Worm (Caenorhabditis elegans): ENCODE measurements around the gene fbxb-10.
A peak's percentile ranks its signal among the peaks of the same experiment; 100 is the strongest.
"Not testable (repeated sequence)": the region's sequence is repeated elsewhere in the genome, so short reads cannot be mapped to it uniquely, and the experiment has no call there.

fbxb-10 gene

DNA sequence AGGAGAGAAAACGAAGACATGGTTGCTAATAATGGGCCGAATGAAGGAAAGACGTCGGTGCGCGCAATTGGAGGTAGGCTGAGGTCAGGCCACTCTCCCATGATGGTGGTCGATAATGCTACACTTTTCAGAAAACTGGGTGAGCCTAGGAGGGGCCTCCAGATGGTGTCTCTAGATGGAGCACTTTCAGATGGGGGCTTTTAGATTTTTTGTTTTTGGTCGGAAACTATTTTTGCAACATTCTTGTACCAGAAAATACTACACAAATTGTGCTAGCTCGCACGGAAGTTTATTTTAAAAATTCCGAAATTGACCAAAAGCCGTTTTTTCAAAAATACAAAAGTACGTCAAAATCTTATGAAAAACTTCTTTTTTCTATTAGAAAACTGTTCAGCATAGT lies at the start of gene fbxb-10:
Gene fbxb-10, minus strand, starts transcription at position 101 of the 400 bp plus-strand sequence.
- TF ChIP-seq mef-2 (tag; optimal IDR thresholded peaks at IDR 0.05) (no peak), ztf-4 (tag; optimal IDR thresholded peaks at IDR 0.05) (no peak), ets-5 (GFP tag; IDR thresholded peaks at IDR 0.05) (no peak), nhr-77 (tag; optimal IDR thresholded peaks at IDR 0.05) (no peak), C34B4.2 (tag; optimal IDR thresholded peaks at IDR 0.05) (no peak), nhr-11 (tag; optimal IDR thresholded peaks at IDR 0.05) (no peak)

DNA sequence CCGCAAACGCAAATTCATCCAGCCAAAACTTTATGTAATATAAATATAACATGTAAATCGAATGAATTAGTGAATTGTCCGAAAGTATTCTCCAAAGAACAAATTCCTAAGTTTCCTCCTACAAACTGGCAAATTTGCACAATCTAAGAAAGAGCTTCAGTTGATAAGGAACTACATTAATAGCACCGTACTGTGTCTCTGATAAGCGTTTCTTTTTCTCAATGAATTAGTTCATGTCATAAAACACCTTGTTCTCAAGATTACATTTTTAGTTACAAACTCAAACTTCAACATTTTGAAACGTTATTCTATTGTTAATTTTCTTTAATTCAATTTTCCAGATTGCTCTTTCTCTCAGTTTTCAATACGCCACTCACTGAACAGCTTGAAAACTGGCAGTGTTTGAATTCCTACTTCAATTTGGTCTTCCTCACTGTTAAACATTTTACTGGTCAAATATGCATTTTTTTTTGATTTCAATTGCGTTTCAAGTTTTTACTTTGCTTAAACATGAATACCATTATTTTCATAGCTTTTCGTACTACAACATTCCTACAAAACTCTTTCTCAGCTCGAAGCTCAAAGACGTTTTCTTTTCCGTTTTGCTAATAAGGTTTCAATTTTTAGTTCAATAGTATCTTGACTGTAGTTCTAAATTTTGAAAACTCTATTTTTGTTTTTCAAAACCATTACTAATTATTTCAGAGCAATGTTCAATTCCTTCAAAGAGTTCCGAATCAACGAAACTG lies 47.7 kb upstream of the fbxb-10 start, which contains the start of gene math-15:
Gene math-15, plus strand, starts transcription at position 699 of the 749 bp plus-strand sequence.
- TF ChIP-seq C34B4.2 (tag; optimal IDR thresholded peaks at IDR 0.05) = no peak
- TF ChIP-seq nhr-84 (tag; optimal IDR thresholded peaks at IDR 0.05) = no peak
- TF ChIP-seq elt-2 (tag; optimal IDR thresholded peaks at IDR 0.05) = peak; percentile 59
- TF ChIP-seq nhr-77 (tag; optimal IDR thresholded peaks at IDR 0.05) = no peak
- no peak for TF ChIP-seq efl-1 (optimal IDR thresholded peaks at IDR 0.05)
- TF ChIP-seq efl-1 (GFP tag; optimal IDR thresholded peaks at IDR 0.05 in 1 of 2) = peak in 1 of 2 experiments; percentile 79
- TF ChIP-seq unc-98 (GFP tag; IDR thresholded peaks at IDR 0.05) = no peak
- no peak for TF ChIP-seq hlh-17 (GFP tag; optimal IDR thresholded peaks at IDR 0.05; ENCODE audit: borderline replicate concordance)
- no peak for TF ChIP-seq mef-2 (tag; optimal IDR thresholded peaks at IDR 0.05)

DNA sequence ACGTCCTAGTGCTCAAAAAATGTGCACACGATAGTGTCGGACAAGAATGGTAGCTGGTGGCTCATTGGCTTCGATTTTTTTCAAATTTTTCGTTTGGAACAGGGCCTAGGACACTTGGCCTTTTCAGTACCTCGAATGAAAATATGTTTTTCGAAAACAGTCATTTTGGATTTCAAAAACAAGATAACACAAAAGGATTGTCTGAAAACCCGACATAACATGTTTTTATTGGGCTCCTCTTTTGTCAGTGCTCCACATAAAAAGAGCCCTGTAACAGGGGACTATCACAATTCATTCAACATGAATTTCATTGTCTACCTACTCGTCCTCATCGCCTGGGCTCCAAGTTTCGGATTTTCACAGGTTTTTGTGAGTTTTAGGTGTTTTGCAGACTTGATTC lies 46.1 kb upstream of the fbxb-10 start, which contains the start of gene C16C4.17:
Gene C16C4.17, plus strand, starts transcription at position 301 of the 400 bp plus-strand sequence.
- no peak for TF ChIP-seq nhr-76 (tag; optimal IDR thresholded peaks at IDR 0.05)
- TF ChIP-seq efl-1 (optimal IDR thresholded peaks at IDR 0.05) = no peak
- peak in 1 of 2 experiments; percentile 32 for TF ChIP-seq efl-1 (GFP tag; optimal IDR thresholded peaks at IDR 0.05 in 1 of 2)

DNA sequence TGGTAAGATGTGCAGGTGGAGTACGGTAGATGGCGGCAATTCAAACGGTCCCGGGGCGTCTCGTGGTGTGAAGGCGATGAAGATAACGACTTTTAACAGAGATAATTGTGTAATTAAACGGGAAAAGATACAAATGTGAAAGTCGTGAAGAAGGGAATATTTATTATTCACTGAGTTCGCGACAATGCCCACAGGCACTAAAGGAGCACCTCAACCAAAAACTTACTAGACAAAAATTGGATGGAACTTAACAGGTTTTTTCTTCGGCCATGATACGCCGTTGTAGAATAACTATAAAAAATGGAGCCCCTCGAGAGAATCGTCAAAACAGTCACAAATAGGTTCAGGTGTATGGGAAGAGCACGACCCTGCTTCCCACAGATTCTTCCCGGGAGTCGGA lies 44.1 kb upstream of the fbxb-10 start, which contains the start of gene fbxb-98:
Gene fbxb-98, plus strand, starts transcription at position 301 of the 400 bp plus-strand sequence.
- TF ChIP-seq rnt-1 (tag; optimal IDR thresholded peaks at IDR 0.05); zip-4 (GFP tag; optimal IDR thresholded peaks at IDR 0.05); egl-27 (tag; optimal IDR thresholded peaks at IDR 0.05): not testable (repeated sequence)

DNA sequence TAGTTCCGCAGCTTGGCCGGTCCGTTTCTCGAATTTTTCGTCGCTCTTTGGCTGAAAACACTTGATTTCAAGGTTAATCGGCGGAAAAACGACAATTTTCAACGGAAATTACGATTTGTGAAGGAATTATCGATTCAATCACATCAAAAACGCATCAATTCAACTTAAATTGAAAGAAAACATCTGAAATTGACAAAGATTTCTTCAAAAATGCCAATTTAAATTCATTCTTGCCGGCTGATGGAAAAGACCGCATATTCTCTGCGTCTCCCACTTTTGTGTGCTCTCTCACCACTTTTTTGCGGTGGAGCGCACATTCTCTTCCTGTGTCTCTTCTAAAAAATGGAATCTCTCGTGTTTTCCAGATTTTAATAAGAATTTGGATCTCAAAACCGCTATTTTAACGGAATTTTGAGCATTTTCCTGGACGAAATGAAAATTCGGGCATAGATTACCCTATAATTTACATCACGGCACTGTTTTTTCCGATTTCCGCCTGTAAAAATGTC lies 43.1 kb upstream of the fbxb-10 start, which contains the start of gene C16C4.18:
Gene C16C4.18, minus strand, starts transcription at position 51 of the 509 bp plus-strand sequence.
- TF ChIP-seq dpl-1 (GFP tag; optimal IDR thresholded peaks at IDR 0.05) = peak in 1 of 3 experiments; percentile 20
- peak; percentile 34 to 64 for TF ChIP-seq efl-1 (optimal IDR thresholded peaks at IDR 0.05)
- peak; percentile 38 to 91 for TF ChIP-seq efl-1 (GFP tag; optimal IDR thresholded peaks at IDR 0.05 in 1 of 2)

DNA sequence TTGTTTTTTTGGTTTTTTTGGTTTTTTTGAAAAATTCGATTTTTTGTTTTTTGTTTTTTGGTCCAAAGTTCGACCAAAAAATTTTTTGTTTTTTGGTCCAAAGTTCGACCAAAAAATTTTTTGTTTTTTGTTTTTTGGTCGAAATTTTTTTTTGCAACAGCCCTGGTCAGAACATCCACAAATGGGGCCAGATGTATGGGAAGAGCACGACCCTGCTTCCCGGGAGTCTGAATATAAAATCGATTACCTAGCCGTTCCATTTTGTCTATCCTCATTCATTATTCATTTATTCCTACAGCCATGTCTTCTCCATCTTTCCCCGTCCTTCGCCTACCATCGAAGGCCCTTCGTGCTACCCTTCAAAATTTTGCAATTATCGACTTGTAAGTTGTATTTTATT lies 35.9 kb upstream of the fbxb-10 start, which contains the start of gene fbxb-95:
Gene fbxb-95, plus strand, starts transcription at position 301 of the 400 bp plus-strand sequence.
- not testable (repeated sequence) for TF ChIP-seq xbp-1 (tag; optimal IDR thresholded peaks at IDR 0.05); ama-1 (optimal IDR thresholded peaks at IDR 0.05); ceh-63 (GFP tag; optimal IDR thresholded peaks at IDR 0.05)

DNA sequence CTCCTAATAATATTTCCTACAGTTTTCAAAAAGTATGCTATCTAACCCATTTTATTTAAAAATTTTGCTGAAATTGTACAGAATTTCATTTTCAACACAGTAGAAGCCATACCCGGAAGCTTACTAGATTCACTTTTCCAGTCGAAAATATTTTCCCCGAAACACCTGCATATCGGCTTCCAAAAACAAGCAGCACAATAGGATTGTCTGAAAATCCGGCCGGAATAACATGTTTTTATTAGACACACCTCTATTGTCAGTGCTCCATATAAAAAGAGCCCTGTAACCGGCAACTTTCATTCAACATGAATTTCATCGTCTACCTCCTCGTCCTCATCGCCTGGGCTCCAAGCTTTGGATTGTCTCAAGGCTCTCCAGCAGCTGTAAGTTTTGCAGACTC lies 34.3 kb upstream of the fbxb-10 start, which contains the start of gene C52E2.2:
Gene C52E2.2, plus strand, starts transcription at position 301 of the 400 bp plus-strand sequence.
- TF ChIP-seq ama-1 (optimal IDR thresholded peaks at IDR 0.05) (no peak), grh-1 (GFP tag; IDR thresholded peaks at IDR 0.05) (no peak), nhr-11 (tag; optimal IDR thresholded peaks at IDR 0.05) (no peak), zip-4 (GFP tag; optimal IDR thresholded peaks at IDR 0.05) (no peak), egl-13 (tag; optimal IDR thresholded peaks at IDR 0.05) (no peak), lin-15B (tag; optimal IDR thresholded peaks at IDR 0.05) (no peak), C16A3.4 (tag; optimal IDR thresholded peaks at IDR 0.05) (no peak), hlh-17 (GFP tag; optimal IDR thresholded peaks at IDR 0.05; ENCODE audit: borderline replicate concordance) (no peak)

DNA sequence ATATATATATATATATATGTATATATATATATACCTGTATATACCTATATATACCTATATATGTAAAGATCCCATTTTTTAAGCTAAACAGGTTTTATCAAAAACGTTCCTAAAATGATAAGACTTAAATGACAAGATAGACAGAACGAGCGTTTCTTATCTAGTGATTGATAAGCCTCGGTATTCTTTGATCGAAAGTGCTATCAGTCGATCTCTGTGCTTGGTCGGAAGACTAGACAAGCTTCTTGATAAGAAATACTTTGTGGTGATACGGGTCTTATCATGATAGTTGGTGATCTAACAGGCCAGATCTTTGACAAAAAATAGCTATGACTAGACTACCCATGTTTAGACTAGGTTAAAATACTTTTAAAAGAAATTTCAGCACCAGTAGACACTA lies 33.5 kb upstream of the fbxb-10 start:
- TF ChIP-seq lin-35 (GFP tag; optimal IDR thresholded peaks at IDR 0.05) (peak in 1 of 2 experiments; percentile 40), Y116A8C.19 (tag; optimal IDR thresholded peaks at IDR 0.05; ENCODE audit: borderline replicate concordance) (no peak), efl-1 (optimal IDR thresholded peaks at IDR 0.05) (no peak), efl-1 (GFP tag; optimal IDR thresholded peaks at IDR 0.05 in 1 of 2) (peak in 1 of 2 experiments; percentile 35), ztf-11 (tag; optimal IDR thresholded peaks at IDR 0.05) (no peak), fkh-4 (tag; optimal IDR thresholded peaks at IDR 0.05; ENCODE audit: borderline replicate concordance) (no peak), mab-9 (GFP tag; IDR thresholded peaks at IDR 0.05) (no peak), jun-1 (tag; optimal IDR thresholded peaks at IDR 0.05) (peak; percentile 92), C04F5.9 (tag; optimal IDR thresholded peaks at IDR 0.05) (no peak), ces-1 (GFP tag; optimal IDR thresholded peaks at IDR 0.05) (no peak), nhr-20 (tag; optimal IDR thresholded peaks at IDR 0.05) (peak; percentile 58), C16A3.4 (tag; optimal IDR thresholded peaks at IDR 0.05) (no peak), swsn-7 (tag; optimal IDR thresholded peaks at IDR 0.05) (no peak), zag-1 (tag; optimal IDR thresholded peaks at IDR 0.05) (no peak)

Data from whole organism, L1 larva.